Worm (Caenorhabditis elegans): ENCODE data around the gene Y73B6A.3.

The Y73B6A.3 gene

DNA sequence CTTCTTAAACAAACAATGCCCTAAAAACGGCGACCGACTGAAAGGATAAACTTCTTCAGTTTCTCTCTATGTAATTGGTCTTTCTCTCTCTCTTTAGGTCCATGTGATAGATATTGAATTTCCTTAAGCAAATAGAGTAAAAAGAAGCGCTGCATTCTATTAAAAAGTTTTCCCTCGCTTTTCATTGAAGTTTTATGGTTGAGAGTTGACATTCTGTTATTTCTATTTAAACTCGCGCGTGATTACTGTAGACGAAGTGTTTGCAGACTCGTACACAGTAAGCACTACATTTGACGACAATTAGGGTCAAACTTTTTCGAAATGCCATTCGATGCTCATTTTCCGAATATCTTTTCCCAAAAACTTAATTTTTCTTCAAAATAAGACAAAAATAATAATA, 37.1 kb upstream of the Y73B6A.3 start (continued):
- no peak for TF ChIP-seq akir-1 (GFP tag; optimal IDR thresholded peaks at IDR 0.05)
- peak; percentile 20; the same call in 1 of the 2 replicates for TF ChIP-seq madf-8 (GFP tag; conservative IDR thresholded peaks at IDR 0.05)
- no peak for TF ChIP-seq snpc-1.1 (tag; optimal IDR thresholded peaks at IDR 0.05; ENCODE audit: insufficient read depth)
- peak; percentile 15; the same call in 1 of the 2 replicates for TF ChIP-seq hmg-1.2 (GFP tag; IDR thresholded peaks at IDR 0.05)
- peak; percentile 46 for TF ChIP-seq lin-54 (GFP tag; optimal IDR thresholded peaks at IDR 0.05)
- no peak for TF ChIP-seq die-1 (tag; optimal IDR thresholded peaks at IDR 0.05)

DNA sequence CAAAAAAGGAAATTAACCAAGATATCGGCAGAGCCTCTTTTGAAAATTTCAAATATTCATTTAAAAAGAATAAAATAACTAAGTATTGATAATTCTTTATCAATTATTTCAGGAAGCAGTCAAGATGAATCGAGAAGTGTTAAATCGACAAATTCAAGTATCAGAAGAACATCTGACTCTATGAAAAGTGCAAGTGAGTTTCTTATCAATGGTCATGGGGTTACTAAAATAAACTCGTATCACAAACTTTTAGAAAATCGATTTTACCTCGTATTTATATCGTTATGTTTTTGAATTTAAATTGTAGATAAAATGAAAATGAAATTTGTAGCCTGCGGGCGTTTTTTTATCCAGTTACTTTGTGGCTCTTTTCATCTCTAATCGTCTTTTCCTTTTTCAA, 31.5 kb upstream of the Y73B6A.3 start:
- peak; percentile 3 for TF ChIP-seq nhr-80 (tag; optimal IDR thresholded peaks at IDR 0.05)
- no peak for TF ChIP-seq nhr-179 (tag; optimal IDR thresholded peaks at IDR 0.05)
- no peak for TF ChIP-seq D2030.7 (GFP tag; IDR thresholded peaks at IDR 0.05)
- no peak for TF ChIP-seq athp-1 (tag; optimal IDR thresholded peaks at IDR 0.05)
- TF ChIP-seq pbrm-1 (GFP tag; IDR thresholded peaks at IDR 0.05) = no peak
- TF ChIP-seq hsf-1 (GFP tag; IDR thresholded peaks at IDR 0.05) = no peak
- TF ChIP-seq hmg-20 (GFP tag; IDR thresholded peaks at IDR 0.05) = no peak
- no peak for TF ChIP-seq atf-7 (tag; optimal IDR thresholded peaks at IDR 0.05)

DNA sequence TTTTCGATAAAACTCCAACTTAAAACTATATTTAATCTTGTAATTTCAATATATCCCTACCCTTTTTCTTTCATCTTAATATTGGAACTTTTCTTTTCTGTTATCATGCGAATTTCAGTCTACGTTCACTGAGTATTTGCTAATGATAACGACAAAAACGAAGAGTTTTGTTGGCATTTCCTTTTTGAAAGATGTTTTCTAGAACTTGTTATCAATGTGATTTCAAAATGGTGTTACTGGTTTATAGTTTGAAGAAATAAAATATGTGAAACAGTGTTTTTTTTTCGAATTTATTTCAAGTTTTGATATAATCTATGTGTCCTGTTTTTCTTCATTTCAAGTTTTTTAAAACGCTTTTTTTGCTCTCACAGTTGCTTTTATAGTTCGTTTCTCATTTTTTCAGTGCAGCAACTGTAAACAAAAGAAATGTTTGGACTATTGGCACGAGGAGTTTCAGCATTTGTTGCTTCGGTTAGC, 30.4 kb upstream of the Y73B6A.3 start, which contains the start of gene anat-1:
TSS of gene anat-1 (plus strand) at position 427 of the 477 bp plus-strand sequence.
- TF ChIP-seq ets-4 (GFP tag; optimal IDR thresholded peaks at IDR 0.05) (no peak), F39B2.1 (GFP tag; IDR thresholded peaks at IDR 0.05) (no peak), F37B4.10 (GFP tag; IDR thresholded peaks at IDR 0.05) (no peak), lin-40 (tag; optimal IDR thresholded peaks at IDR 0.05) (no peak), hmg-1.2 (GFP tag; IDR thresholded peaks at IDR 0.05) (no peak), somi-1 (GFP tag; optimal IDR thresholded peaks at IDR 0.05) (no peak), hlh-12 (tag; optimal IDR thresholded peaks at IDR 0.05) (no peak)

DNA sequence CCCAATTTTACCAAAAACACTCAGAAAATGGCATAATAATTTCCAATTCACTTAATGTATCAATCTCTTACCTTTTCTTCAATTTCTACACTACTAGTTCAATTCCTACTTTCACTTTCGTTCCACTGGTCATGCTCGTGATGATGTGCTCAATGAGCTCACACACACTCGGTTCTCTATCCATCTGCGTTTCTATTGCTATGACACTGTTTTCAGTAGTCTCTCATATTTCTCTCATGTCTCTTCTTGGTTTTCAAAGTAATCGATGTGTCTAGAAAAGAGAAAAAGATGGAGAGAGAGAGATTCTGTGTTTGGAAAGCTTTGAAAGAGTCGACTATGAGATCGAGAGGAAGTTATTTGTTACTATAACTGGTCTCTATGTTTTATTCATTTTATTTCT, 27.1 kb upstream of the Y73B6A.3 start:
- TF ChIP-seq lin-40 (tag; optimal IDR thresholded peaks at IDR 0.05) (peak; percentile 36), attf-5 (GFP tag; optimal IDR thresholded peaks at IDR 0.05) (peak; percentile 3), nhr-120 (GFP tag; IDR thresholded peaks at IDR 0.05) (no peak), lin-26 (GFP tag; IDR thresholded peaks at IDR 0.05) (no peak), ceh-27 (GFP tag; optimal IDR thresholded peaks at IDR 0.05) (no peak), let-607 (tag; optimal IDR thresholded peaks at IDR 0.05) (no peak), nhr-90 (tag; optimal IDR thresholded peaks at IDR 0.05) (no peak), T26A5.8 (tag; optimal IDR thresholded peaks at IDR 0.05) (no peak), madf-6 (GFP tag; IDR thresholded peaks at IDR 0.05) (no peak), snpc-1.3 (tag; optimal IDR thresholded peaks at IDR 0.05; ENCODE audit: insufficient read depth) (no peak), snpc-3.4 (tag; optimal IDR thresholded peaks at IDR 0.05) (no peak), nhr-80 (tag; optimal IDR thresholded peaks at IDR 0.05) (peak; percentile 33), sea-2 (GFP tag; IDR thresholded peaks at IDR 0.05) (no peak), hmg-20 (GFP tag; IDR thresholded peaks at IDR 0.05) (no peak), hsf-1 (GFP tag; IDR thresholded peaks at IDR 0.05) (no peak), nfya-1 (tag; optimal IDR thresholded peaks at IDR 0.05; ENCODE audit: borderline replicate concordance, insufficient read depth) (no peak), cebp-1 (GFP tag; IDR thresholded peaks at IDR 0.05) (no peak), cebp-1 (tag; optimal IDR thresholded peaks at IDR 0.05) (peak; percentile 56), ztf-25 (GFP tag; IDR thresholded peaks at IDR 0.05) (no peak), nhr-179 (tag; optimal IDR thresholded peaks at IDR 0.05) (no peak), F39B2.1 (GFP tag; IDR thresholded peaks at IDR 0.05) (no peak), ztf-6 (GFP tag; IDR thresholded peaks at IDR 0.05) (no peak), hrde-1 (tag; optimal IDR thresholded peaks at IDR 0.05; ENCODE audit: borderline replicate concordance) (no peak), hlh-26 (GFP tag; conservative IDR thresholded peaks at IDR 0.05) (no peak), attf-3 (GFP tag; conservative IDR thresholded peaks at IDR 0.05) (no peak), let-526 (GFP tag; IDR thresholded peaks at IDR 0.05) (no peak), hmg-1.2 (GFP tag; IDR thresholded peaks at IDR 0.05) (peak; percentile 90), F22D6.2 (tag; optimal IDR thresholded peaks at IDR 0.05) (no peak), B0336.3 (GFP tag; IDR thresholded peaks at IDR 0.05) (no peak), ceh-40 (GFP tag; IDR thresholded peaks at IDR 0.05) (no peak)

Measured in whole organism, young adult.